Worm (Caenorhabditis elegans): Measurements from ENCODE around the gene dpy-1.

ce11 chrIII:1989940-1990339 is 57.9 kb downstream of the dpy-1 start:
- TF ChIP-seq sem-2 (GFP tag; optimal IDR thresholded peaks at IDR 0.05), result no peak
- no peak for TF ChIP-seq pha-4 (tag; optimal IDR thresholded peaks at IDR 0.05)
- TF ChIP-seq nhr-237 (tag; optimal IDR thresholded peaks at IDR 0.05), result no peak
- no peak for TF ChIP-seq nhr-76 (tag; optimal IDR thresholded peaks at IDR 0.05)
